Fruit fly (Drosophila melanogaster) whole organism, wandering third instar larva: ENCODE measurements at regions not wholly inside any gene's neighbourhood (a gene's known extent, or its start where the extent isn't known, plus 50 kb on each side); places are given as distances from the start of the nearest gene placed in this dataset.

Experiments used
- Dfd ChIP-seq: fragments of >200 bp; optimal IDR thresholded peaks from 2 replicates; lab custom pipeline; 2017; ENCODE audit warnings: missing biosample characterization, missing genetic modification characterization

dm6 chr3L:24635162-24635561, 88.8 kb upstream of the scro start:
- peak; percentile 53 for TF ChIP-seq Dfd (GFP tag; lab: Kevin White, UChicago)
